Worm (Caenorhabditis elegans) whole organism, L2 larva: ENCODE results near the gene sir-2.1.
"Not testable (repeated sequence)": the region's sequence is repeated elsewhere in the genome, so short reads cannot be mapped to it uniquely, and the experiment has no call there.

Experiments
- aly-2 ChIP-seq: fragments of 150-350 bp; optimal IDR thresholded peaks from 2 replicates; lab custom pipeline; 2014; ENCODE audit warnings: missing biosample characterization, missing genetic modification characterization
- ama-1 ChIP-seq: fragments of 150-350 bp; optimal IDR thresholded peaks from 2 replicates; lab custom pipeline; 2018; ENCODE audit warnings: inconsistent platforms
- blmp-1 ChIP-seq: sonication (generic microtip); optimal IDR thresholded peaks from 2 replicates; lab custom pipeline; 2017; ENCODE audit warnings: missing genetic modification characterization, mild to moderate bottlenecking, missing compliant biosample characterization, antibody characterized with exemption, moderate library complexity; ENCODE audit not compliant: insufficient read depth
- ceh-82 ChIP-seq: fragments of 150-350 bp; optimal IDR thresholded peaks from 2 replicates; lab custom pipeline; 2014; ENCODE audit warnings: missing biosample characterization, missing genetic modification characterization
- crh-2 ChIP-seq: sonication (generic microtip); optimal IDR thresholded peaks from 2 replicates; lab custom pipeline; 2017; ENCODE audit warnings: missing biosample characterization, missing genetic modification characterization
- elt-3 ChIP-seq: sonication (generic microtip); optimal IDR thresholded peaks from 2 replicates; lab custom pipeline; 2017; ENCODE audit warnings: missing biosample characterization, missing genetic modification characterization
- fos-1 ChIP-seq: fragments of 150-350 bp; optimal IDR thresholded peaks from 2 replicates; lab custom pipeline; 2014; ENCODE audit warnings: missing biosample characterization, missing genetic modification characterization
- gmeb-1 ChIP-seq: fragments of 150-350 bp; optimal IDR thresholded peaks from 2 replicates; lab custom pipeline; 2014; ENCODE audit warnings: missing biosample characterization, missing genetic modification characterization
- lin-11 ChIP-seq: fragments of 150-350 bp; sonication (generic microtip); optimal IDR thresholded peaks from 2 replicates; lab custom pipeline; 2014; ENCODE audit warnings: missing biosample characterization, missing genetic modification characterization, inconsistent platforms, mixed read lengths
- lin-13 ChIP-seq: fragments of 150-350 bp; optimal IDR thresholded peaks from 2 replicates; lab custom pipeline; 2014; ENCODE audit warnings: missing biosample characterization, missing genetic modification reagents, missing genetic modification characterization
- lin-39 ChIP-seq: fragments of 150-350 bp; optimal IDR thresholded peaks from 2 replicates; lab custom pipeline; 2014; ENCODE audit warnings: missing biosample characterization, missing genetic modification reagents, missing genetic modification characterization
- mab-5 ChIP-seq: fragments of 150-350 bp; optimal IDR thresholded peaks from 2 replicates; lab custom pipeline; 2014; ENCODE audit warnings: missing biosample characterization, missing genetic modification characterization
- nhr-21 ChIP-seq: fragments of 150-350 bp; optimal IDR thresholded peaks from 2 replicates; lab custom pipeline; 2014; ENCODE audit warnings: missing biosample characterization, missing genetic modification characterization
- nhr-23 ChIP-seq: fragments of 150-350 bp; optimal IDR thresholded peaks from 2 replicates; lab custom pipeline; 2014; ENCODE audit warnings: missing biosample characterization, missing genetic modification reagents, missing genetic modification characterization
- nhr-237 ChIP-seq: fragments of 150-350 bp; optimal IDR thresholded peaks from 2 replicates; lab custom pipeline; 2014; ENCODE audit warnings: missing biosample characterization, missing genetic modification characterization
- nhr-77 ChIP-seq: fragments of 150-350 bp; optimal IDR thresholded peaks from 2 replicates; lab custom pipeline; 2014; ENCODE audit warnings: missing biosample characterization, missing genetic modification characterization
- skn-1 ChIP-seq: sonication (generic microtip); optimal IDR thresholded peaks from 2 replicates; lab custom pipeline; 2017; ENCODE audit warnings: missing biosample characterization, missing genetic modification characterization
- sma-9 ChIP-seq, 2 experiments: fragments of 150-350 bp in 1 of 2; sonication (generic microtip) in 1 of 2; optimal IDR thresholded peaks; 2 replicates each; lab custom pipeline; 2014 to 2016; ENCODE audit warnings: missing genetic modification characterization in 2 of 2, mild to moderate bottlenecking in 1 of 2, missing biosample characterization in 1 of 2, missing compliant biosample characterization in 1 of 2, missing genetic modification reagents in 1 of 2, moderate library complexity in 1 of 2
- snpc-4 ChIP-seq: fragments of 150-350 bp; optimal IDR thresholded peaks from 2 replicates; lab custom pipeline; 2014; ENCODE audit warnings: missing biosample characterization, missing genetic modification characterization
- unc-62 ChIP-seq: fragments of 150-350 bp; optimal IDR thresholded peaks from 2 replicates; lab custom pipeline; 2014; ENCODE audit warnings: missing biosample characterization, missing genetic modification reagents, missing genetic modification characterization
- zag-1 ChIP-seq: fragments of 150-350 bp; optimal IDR thresholded peaks from 2 replicates; lab custom pipeline; 2014; ENCODE audit warnings: missing biosample characterization, missing genetic modification characterization
- ztf-1 ChIP-seq: fragments of 200-800 bp; sonication (Bioruptor generic); conservative IDR thresholded peaks from 2 replicates; pipeline ENCODE4 v1.3.6; 2022; ENCODE audit warnings: missing genetic modification characterization, missing compliant biosample characterization
- ztf-11 ChIP-seq: sonication (generic microtip); optimal IDR thresholded peaks from 2 replicates; lab custom pipeline; 2017; ENCODE audit warnings: missing biosample characterization, missing genetic modification characterization
- ztf-4 ChIP-seq: fragments of 150-350 bp; optimal IDR thresholded peaks from 2 replicates; lab custom pipeline; 2014; ENCODE audit warnings: missing biosample characterization, missing genetic modification characterization

sir-2.1 gene

ce11 chrIV:10322650-10323049, 43.4 kb downstream of the sir-2.1 start, which contains the start of gene R09E10.1:
R09E10.1 (minus strand) TSS chrIV:10322750.
- not testable (repeated sequence) for TF ChIP-seq ztf-11 (tag; lab: Kevin White, UChicago); fos-1 (tag; lab: Kevin White, UChicago); ama-1 (lab: Kevin White, UChicago)

ce11 chrIV:10318199-10318598, 47.8 kb downstream of the sir-2.1 start, which contains the start of gene R09E10.2:
R09E10.2 (minus strand) TSS chrIV:10318299.
- TF ChIP-seq ztf-1 (GFP tag; lab: Robert Waterston, UW), result no peak
- TF ChIP-seq skn-1 (tag; lab: Kevin White, UChicago), result no peak
- no peak for TF ChIP-seq crh-2 (tag; lab: Kevin White, UChicago)
- no peak for TF ChIP-seq nhr-23 (tag; lab: Kevin White, UChicago)
- TF ChIP-seq snpc-4 (tag; lab: Kevin White, UChicago), result no peak
- TF ChIP-seq elt-3 (tag; lab: Kevin White, UChicago), result no peak
- no peak for TF ChIP-seq lin-11 (tag; lab: Kevin White, UChicago)
- TF ChIP-seq sma-9 (GFP tag; optimal IDR thresholded peaks at IDR 0.05; lab: Kevin White, UChicago), result no peak
- no peak for TF ChIP-seq sma-9 (tag; optimal IDR thresholded peaks at IDR 0.05; lab: Kevin White, UChicago)
- no peak for TF ChIP-seq unc-62 (GFP tag; lab: Kevin White, UChicago)
- no peak for TF ChIP-seq mab-5 (tag; lab: Kevin White, UChicago)
- TF ChIP-seq ztf-4 (tag; lab: Kevin White, UChicago), result no peak
- TF ChIP-seq ztf-11 (tag; lab: Kevin White, UChicago), result no peak
- no peak for TF ChIP-seq lin-39 (tag; lab: Kevin White, UChicago)
- TF ChIP-seq lin-13 (GFP tag; lab: Kevin White, UChicago), result no peak
- no peak for TF ChIP-seq gmeb-1 (tag; lab: Kevin White, UChicago)
- TF ChIP-seq, all 48 proteins: peak for 0

ce11 chrIV:10313565-10313964, 52.5 kb downstream of the sir-2.1 start, which contains the start of gene acs-18:
acs-18 (minus strand) TSS chrIV:10313665.
- TF ChIP-seq aly-2, result no peak
- no peak for TF ChIP-seq lin-13 (GFP tag; lab: Kevin White, UChicago)
- no peak for TF ChIP-seq nhr-21 (tag; lab: Kevin White, UChicago)
- TF ChIP-seq nhr-237 (tag; lab: Kevin White, UChicago), result no peak
- TF ChIP-seq snpc-4 (tag; lab: Kevin White, UChicago), result no peak
- no peak for TF ChIP-seq zag-1 (tag; lab: Kevin White, UChicago)
- no peak for TF ChIP-seq nhr-77 (tag; lab: Kevin White, UChicago)
- TF ChIP-seq blmp-1 (tag; lab: Kevin White, UChicago), result no peak
- TF ChIP-seq ceh-82 (tag; lab: Kevin White, UChicago), result no peak
- no peak for TF ChIP-seq mab-5 (tag; lab: Kevin White, UChicago)
- TF ChIP-seq ztf-4 (tag; lab: Kevin White, UChicago), result no peak
